Worm (Caenorhabditis elegans) whole organism, L4/young adult: ENCODE data around the gene M6.11.

ENCODE experiments used
- W03F9.2 ChIP-seq: fragments of 150-350 bp; optimal IDR thresholded peaks from 2 replicates; lab custom pipeline; 2014; ENCODE audit warnings: missing biosample characterization, missing genetic modification characterization
- dao-5 ChIP-seq: sonication (generic microtip); optimal IDR thresholded peaks from 2 replicates; lab custom pipeline; 2016; ENCODE audit warnings: missing genotype, missing genetic modification characterization, moderate library complexity, missing compliant biosample characterization
- him-1 ChIP-seq: sonication (generic microtip); optimal IDR thresholded peaks from 2 replicates; lab custom pipeline; 2016; ENCODE audit warnings: missing genotype, missing genetic modification reagents, missing genetic modification characterization, missing compliant biosample characterization

ce11 chrX:654804-655203 lies 13.5 kb upstream of the M6.11 start, which contains the start of gene ifc-2:
- TF ChIP-seq W03F9.2 (tag; lab: Kevin White, UChicago) (no peak), dao-5 (tag; lab: Kevin White, UChicago) (no peak), him-1 (tag; lab: Kevin White, UChicago) (no peak)
